Worm (Caenorhabditis elegans): ENCODE results near the gene hmit-1.3.

DNA sequence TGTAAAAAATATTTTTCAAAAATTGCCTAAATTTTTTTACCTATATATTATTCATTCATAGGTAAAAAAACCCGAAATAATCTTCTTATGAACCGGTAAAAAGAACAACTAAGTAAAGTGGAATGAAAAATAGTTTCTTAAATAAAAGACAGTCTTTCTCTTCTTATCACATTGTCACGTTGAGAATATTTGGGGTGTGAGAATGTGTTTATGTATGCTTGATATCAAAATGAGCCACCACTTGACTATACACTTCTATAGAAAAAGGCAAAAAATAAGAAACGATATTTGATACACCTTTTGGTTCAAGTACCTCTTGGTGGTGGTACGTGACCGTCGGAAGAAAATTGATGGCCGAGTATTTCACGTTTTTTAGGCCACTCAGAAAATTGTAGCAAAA lies at the start of gene hmit-1.3:
- no peak for TF ChIP-seq W03F9.2 (tag; optimal IDR thresholded peaks at IDR 0.05)
- TF ChIP-seq dao-5 (tag; optimal IDR thresholded peaks at IDR 0.05) = no peak

Measured in whole organism, L4/young adult.